Worm (Caenorhabditis elegans) whole organism, L4 larva: Measurements from ENCODE around the gene sri-21.
"Not testable (repeated sequence)": the region's sequence is repeated elsewhere in the genome, so short reads cannot be mapped to it uniquely, and the experiment has no call there.

Experiments used
- F10B5.3 ChIP-seq: sonication (generic microtip); optimal IDR thresholded peaks from 2 replicates; lab custom pipeline; 2016; ENCODE audit warnings: mild to moderate bottlenecking, missing genetic modification characterization, missing compliant biosample characterization
- F49E8.2 ChIP-seq: sonication (generic microtip); optimal IDR thresholded peaks from 2 replicates; lab custom pipeline; 2016; ENCODE audit warnings: missing compliant biosample characterization, mild to moderate bottlenecking, missing genetic modification characterization, borderline replicate concordance
- T26A8.4 ChIP-seq: fragments of 200-800 bp; sonication (Bioruptor generic); IDR thresholded peaks from 2 replicates; pipeline ENCODE4 v1.3.6; 2022; ENCODE audit warnings: missing genetic modification characterization, missing compliant biosample characterization
- Y105C5A.15 ChIP-seq: fragments of 200-800 bp; sonication (Bioruptor generic); IDR thresholded peaks from 2 replicates; pipeline ENCODE4 v1.3.6; 2022; ENCODE audit warnings: missing genetic modification characterization, missing compliant biosample characterization
- Y48G9A.11 ChIP-seq: fragments of 200-800 bp; sonication (Bioruptor generic); IDR thresholded peaks from 2 replicates; pipeline ENCODE4 v1.3.6; 2022; ENCODE audit warnings: missing genetic modification reagents, missing genetic modification characterization, missing compliant biosample characterization
- Y75B8A.6 ChIP-seq: fragments of 200-800 bp; sonication (Bioruptor generic); IDR thresholded peaks from 2 replicates; pipeline ENCODE4 v1.3.6; 2022; ENCODE audit warnings: missing genetic modification reagents, missing genetic modification characterization, missing compliant biosample characterization
- aha-1 ChIP-seq: fragments of 150-350 bp; peaks from one replicate; lab custom pipeline; 2014; ENCODE audit warnings: missing biosample characterization, missing genetic modification characterization
- arid-1 ChIP-seq: fragments of 200-800 bp; sonication (Bioruptor generic); conservative IDR thresholded peaks from 2 replicates; pipeline ENCODE4 v1.3.6; 2022; ENCODE audit warnings: missing genetic modification reagents, missing genetic modification characterization, missing compliant biosample characterization
- ceh-32 ChIP-seq: sonication (generic microtip); optimal IDR thresholded peaks from 2 replicates; lab custom pipeline; 2016; ENCODE audit warnings: mild to moderate bottlenecking, missing genetic modification characterization, missing compliant biosample characterization; ENCODE audit not compliant: poor library complexity
- ctbp-1 ChIP-seq: fragments of 200-800 bp; sonication (Bioruptor generic); IDR thresholded peaks from 2 replicates; pipeline ENCODE4 v1.3.6; 2022; ENCODE audit warnings: missing genetic modification reagents, missing genetic modification characterization, missing compliant biosample characterization
- daf-12 ChIP-seq: fragments of 150-350 bp; optimal IDR thresholded peaks from 2 replicates; lab custom pipeline; 2014; ENCODE audit warnings: missing biosample characterization, missing genetic modification reagents, missing genetic modification characterization
- dmd-6 ChIP-seq: fragments of 200-800 bp; sonication (Bioruptor generic); IDR thresholded peaks from 2 replicates; pipeline ENCODE4 v1.3.6; 2022; ENCODE audit warnings: missing genetic modification reagents, missing genetic modification characterization, missing compliant biosample characterization
- dmd-9 ChIP-seq: fragments of 200-800 bp; sonication (Bioruptor generic); IDR thresholded peaks from 2 replicates; pipeline ENCODE4 v1.3.6; 2022; ENCODE audit warnings: missing genetic modification reagents, missing genetic modification characterization, missing compliant biosample characterization
- egl-27 ChIP-seq: sonication (generic microtip); optimal IDR thresholded peaks from 3 replicates; lab custom pipeline; 2017; ENCODE audit warnings: missing biosample characterization, missing genetic modification reagents, missing genetic modification characterization
- lin-38 ChIP-seq: fragments of 200-800 bp; sonication (Bioruptor generic); IDR thresholded peaks from 2 replicates; pipeline ENCODE4 v1.3.6; 2022; ENCODE audit warnings: missing genetic modification reagents, missing genetic modification characterization, missing compliant biosample characterization
- lir-3 ChIP-seq: sonication (generic microtip); optimal IDR thresholded peaks from 2 replicates; lab custom pipeline; 2016; ENCODE audit warnings: mild to moderate bottlenecking, missing genetic modification characterization, missing compliant biosample characterization
- lsy-2 ChIP-seq, 2 experiments: fragments of 150-350 bp in 1 of 2; sonication (generic microtip) in 1 of 2; optimal IDR thresholded peaks; 2 replicates each; lab custom pipeline; 2014 to 2017; ENCODE audit warnings: missing biosample characterization in 2 of 2, missing genetic modification characterization in 2 of 2
- nhr-25 ChIP-seq: sonication (generic microtip); optimal IDR thresholded peaks from 2 replicates; lab custom pipeline; 2017; ENCODE audit warnings: missing genetic modification characterization, mild to moderate bottlenecking, missing compliant biosample characterization, antibody characterized with exemption, moderate library complexity, borderline replicate concordance; ENCODE audit not compliant: insufficient read depth
- nhr-41 ChIP-seq: fragments of 200-800 bp; sonication (Bioruptor generic); IDR thresholded peaks from 2 replicates; pipeline ENCODE4 v1.3.6; 2022; ENCODE audit warnings: missing genetic modification reagents, missing genetic modification characterization, missing compliant biosample characterization
- saeg-2 ChIP-seq: fragments of 200-800 bp; sonication (Bioruptor generic); IDR thresholded peaks from 2 replicates; pipeline ENCODE4 v1.3.6; 2022; ENCODE audit warnings: missing genetic modification reagents, missing genetic modification characterization, missing compliant biosample characterization
- skn-1 ChIP-seq: fragments of 150-350 bp; optimal IDR thresholded peaks from 2 replicates; lab custom pipeline; 2014; ENCODE audit warnings: missing biosample characterization, missing genetic modification characterization
- snpc-1.2 ChIP-seq: fragments of 200-800 bp; sonication (Bioruptor generic); IDR thresholded peaks from 2 replicates; pipeline ENCODE4 v1.3.6; 2022; ENCODE audit warnings: missing genetic modification reagents, missing genetic modification characterization, missing compliant biosample characterization
- snpc-4 ChIP-seq: fragments of 150-350 bp; optimal IDR thresholded peaks from 2 replicates; lab custom pipeline; 2014; ENCODE audit warnings: missing biosample characterization, missing genetic modification characterization
- spr-1 ChIP-seq: sonication (generic microtip); optimal IDR thresholded peaks from 2 replicates; lab custom pipeline; 2016; ENCODE audit warnings: mild to moderate bottlenecking, missing genetic modification characterization, missing compliant biosample characterization
- tag-97 ChIP-seq: fragments of 200-800 bp; sonication (Bioruptor generic); IDR thresholded peaks from 2 replicates; pipeline ENCODE4 v1.3.6; 2022; ENCODE audit warnings: missing genetic modification characterization, missing compliant biosample characterization
- unc-130 ChIP-seq: sonication (generic microtip); optimal IDR thresholded peaks from 2 replicates; lab custom pipeline; 2016; ENCODE audit warnings: missing genetic modification reagents, missing genetic modification characterization, missing compliant biosample characterization
- vab-7 ChIP-seq: fragments of 200-800 bp; sonication (Bioruptor generic); IDR thresholded peaks from 2 replicates; pipeline ENCODE4 v1.3.6; 2022; ENCODE audit warnings: missing genetic modification reagents, missing genetic modification characterization, missing compliant biosample characterization
- zip-2 ChIP-seq: fragments of 150-350 bp; optimal IDR thresholded peaks from 2 replicates; lab custom pipeline; 2014; ENCODE audit warnings: missing biosample characterization, missing genetic modification characterization
- ztf-11 ChIP-seq: fragments of 150-350 bp; optimal IDR thresholded peaks from 2 replicates; lab custom pipeline; 2014; ENCODE audit warnings: missing biosample characterization, missing genetic modification characterization

sri-21 gene

ce11 chrV:3588223-3588622, 38.6 kb downstream of the sri-21 start (continued):
- 0 out of 2 replicates have a peak, but pooled peaks have one; percentile 18 for TF ChIP-seq Y105C5A.15
- TF ChIP-seq dmd-6 (GFP tag; lab: Robert Waterston, UW) = peak; percentile 24
- peak in 1 of 2 experiments; percentile 22 for TF ChIP-seq lsy-2 (tag; optimal IDR thresholded peaks at IDR 0.05; lab: Kevin White, UChicago)
- TF ChIP-seq T26A8.4 (GFP tag; lab: Robert Waterston, UW) = peak; percentile 63
- peak; percentile 47; the same call in 1 of the 2 replicates for TF ChIP-seq snpc-1.2 (GFP tag; lab: Robert Waterston, UW)
- TF ChIP-seq ceh-32 = no peak
- 0 out of 2 replicates have a peak, but pooled peaks have one; percentile 36 for TF ChIP-seq arid-1
- TF ChIP-seq Y48G9A.11 (GFP tag; lab: Robert Waterston, UW) = peak; percentile 70
- peak; percentile 6 for TF ChIP-seq lir-3 (tag; lab: Kevin White, UChicago)

- TF ChIP-seq unc-130 = no peak
- no peak for TF ChIP-seq ztf-11 (tag; lab: Kevin White, UChicago)
- TF ChIP-seq egl-27 (tag; lab: Kevin White, UChicago) = no peak
- no peak for TF ChIP-seq saeg-2
- TF ChIP-seq Y75B8A.6 (GFP tag; lab: Robert Waterston, UW) = no peak
- TF ChIP-seq snpc-4 (tag; lab: Kevin White, UChicago) = no peak
- TF ChIP-seq skn-1 (tag; lab: Kevin White, UChicago) = no peak
- no peak for TF ChIP-seq lin-38 (GFP tag; lab: Robert Waterston, UW)
- no peak for TF ChIP-seq F49E8.2
- no peak for TF ChIP-seq ctbp-1 (GFP tag; lab: Robert Waterston, UW)
- no peak for TF ChIP-seq nhr-25
- TF ChIP-seq, all 104 proteins: peak for 0
Measured at ce11 chrV:3592099-3592498, 42.4 kb downstream of the sri-21 start, which contains the start of gene T22F3.12. Gene T22F3.12 (minus strand): TSS chrV:3592199.

ce11 chrV:3594936-3595335, 45.3 kb downstream of the sri-21 start, which contains the start of gene srh-213:
Gene srh-213 (minus strand): TSS chrV:3595036.
- TF ChIP-seq zip-2 (tag; lab: Kevin White, UChicago) (no peak), spr-1 (tag; lab: Kevin White, UChicago) (no peak), aha-1 (tag; lab: Kevin White, UChicago) (peak; percentile 84)

ce11 chrV:3597052-3597451, 47.4 kb downstream of the sri-21 start, which contains the start of gene srh-212:
Gene srh-212 (minus strand): TSS chrV:3597152.
- TF ChIP-seq dmd-9, nhr-41, tag-97 (GFP tag; lab: Robert Waterston, UW): not testable (repeated sequence)

- no peak for TF ChIP-seq daf-12 (tag; lab: Kevin White, UChicago)
- TF ChIP-seq F10B5.3 (tag; lab: Kevin White, UChicago) = no peak
- TF ChIP-seq vab-7 = no peak
- TF ChIP-seq T26A8.4 (GFP tag; lab: Robert Waterston, UW) = no peak
Measured at ce11 chrV:3600570-3600969, 50.9 kb downstream of the sri-21 start, which contains the start of gene T22F3.7. Gene T22F3.7 (minus strand): TSS chrV:3600670.
